Fruit fly (Drosophila melanogaster): ENCODE measurements around the gene Sp212.

- TF ChIP-seq achi (GFP tag; optimal IDR thresholded peaks at IDR 0.05) (no peak), CG6276 (GFP tag; optimal IDR thresholded peaks at IDR 0.05) (no peak), lz (GFP tag; optimal IDR thresholded peaks at IDR 0.05) (no peak), net (GFP tag; optimal IDR thresholded peaks at IDR 0.05) (no peak), fd59A (GFP tag; optimal IDR thresholded peaks at IDR 0.05) (no peak), Hr38 (GFP tag; optimal IDR thresholded peaks at IDR 0.05) (no peak), eg (GFP tag; IDR thresholded peaks at IDR 0.05) (no peak), CG1621 (tag; optimal IDR thresholded peaks at IDR 0.05) (no peak), topi (GFP tag; optimal IDR thresholded peaks at IDR 0.05) (no peak), fkh (GFP tag; optimal IDR thresholded peaks at IDR 0.05) (no peak), CG11762 (GFP tag; optimal IDR thresholded peaks at IDR 0.05; ENCODE audit: insufficient read depth) (no peak), pdm3 (GFP tag; optimal IDR thresholded peaks at IDR 0.05) (no peak)
These were observed 35.9 kb upstream of the Sp212 start, which contains the start of gene MetRS-m for dm6 chr3R:14259821-14260220.
